Worm (Caenorhabditis elegans): ENCODE measurements around the gene F41C3.8.

ce11 chrII:4674188-4674587 lies 41.7 kb upstream of the F41C3.8 start:
- TF ChIP-seq tra-4 (tag; optimal IDR thresholded peaks at IDR 0.05) (no peak), ets-7 (tag; optimal IDR thresholded peaks at IDR 0.05) (no peak), flt-1 (GFP tag; IDR thresholded peaks at IDR 0.05) (no peak), ceh-36 (tag; optimal IDR thresholded peaks at IDR 0.05) (no peak), ceh-13 (GFP tag; optimal IDR thresholded peaks at IDR 0.05) (no peak), ama-1 (optimal IDR thresholded peaks at IDR 0.05) (no peak), hmg-4 (GFP tag; optimal IDR thresholded peaks at IDR 0.05) (no peak), sea-1 (GFP tag; conservative IDR thresholded peaks at IDR 0.05) (no peak), pes-1 (GFP tag; IDR thresholded peaks at IDR 0.05) (no peak), tbx-37 (GFP tag; conservative IDR thresholded peaks at IDR 0.05) (no peak)
